Fruit fly (Drosophila melanogaster): ENCODE data around the gene ATPsynB.

Gene ATPsynB

DNA sequence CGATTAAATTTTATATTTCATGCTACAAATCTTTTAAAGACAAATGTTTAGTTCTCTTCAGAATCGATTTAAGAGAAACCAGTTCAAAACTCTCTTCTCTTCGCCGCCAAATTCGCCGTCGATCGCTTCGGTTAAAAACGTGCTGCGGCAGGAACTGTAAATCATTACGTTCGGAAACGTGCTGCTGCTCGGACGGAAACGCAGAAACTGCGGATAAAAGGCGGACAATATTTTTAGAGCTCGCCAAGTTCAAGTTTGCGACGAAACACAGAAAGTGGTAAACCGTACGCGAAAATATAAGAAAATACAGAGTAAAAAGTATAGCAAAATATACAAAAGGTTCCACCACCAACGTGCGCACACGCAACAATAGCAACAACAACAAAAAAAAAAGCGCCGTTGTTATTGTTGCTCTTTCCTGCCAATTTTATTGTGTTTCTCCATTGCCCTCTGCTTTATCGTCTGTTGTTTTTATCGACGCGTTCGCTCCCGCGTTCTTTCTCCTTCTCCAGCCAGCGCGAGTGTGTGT is 33.7 kb downstream of the ATPsynB start, which contains the start of gene Ae2:
Ae2 (plus strand) TSS at position 156 of the 529 bp plus-strand sequence.
- TF ChIP-seq Myc (optimal IDR thresholded peaks at IDR 0.05) = no peak
- TF ChIP-seq CrebA (GFP tag; optimal IDR thresholded peaks at IDR 0.05; ENCODE audit: borderline replicate concordance) = peak; percentile 15
- TF ChIP-seq Abd-B (GFP tag; optimal IDR thresholded peaks at IDR 0.05) = no peak
- TF ChIP-seq h (GFP tag; optimal IDR thresholded peaks at IDR 0.05) = peak; percentile 11
- TF ChIP-seq Hr83 (GFP tag; optimal IDR thresholded peaks at IDR 0.05; ENCODE audit: poor library complexity, severe bottlenecking) = no peak
- no peak for TF ChIP-seq Mio (GFP tag; optimal IDR thresholded peaks at IDR 0.05)
- TF ChIP-seq GATAd (GFP tag; optimal IDR thresholded peaks at IDR 0.05) = no peak
- peak; percentile 34 for TF ChIP-seq Hnf4 (GFP tag; optimal IDR thresholded peaks at IDR 0.05)
- TF ChIP-seq Jra (GFP tag; optimal IDR thresholded peaks at IDR 0.05) = no peak
- peak; percentile 23 for TF ChIP-seq Sp1 (GFP tag; optimal IDR thresholded peaks at IDR 0.05)
- no peak for TF ChIP-seq Rel (GFP tag; optimal IDR thresholded peaks at IDR 0.05)
- TF ChIP-seq Rel (tag; optimal IDR thresholded peaks at IDR 0.05) = peak; percentile 6
- no peak for TF ChIP-seq jim (GFP tag; optimal IDR thresholded peaks at IDR 0.05)
- no peak for TF ChIP-seq Dfd (GFP tag; optimal IDR thresholded peaks at IDR 0.05)
- no peak for TF ChIP-seq usp (GFP tag; optimal IDR thresholded peaks at IDR 0.05)
- no peak for TF ChIP-seq woc (GFP tag; optimal IDR thresholded peaks at IDR 0.05)
- TF ChIP-seq fru (GFP tag; optimal IDR thresholded peaks at IDR 0.05) = peak; percentile 11
- TF ChIP-seq rgr (GFP tag; optimal IDR thresholded peaks at IDR 0.05) = no peak
- TF ChIP-seq br (GFP tag; optimal IDR thresholded peaks at IDR 0.05) = peak; percentile 17
- no peak for TF ChIP-seq brk (GFP tag; optimal IDR thresholded peaks at IDR 0.05)
- no peak for TF ChIP-seq ey (GFP tag; optimal IDR thresholded peaks at IDR 0.05)
- no peak for TF ChIP-seq Vsx2 (GFP tag; optimal IDR thresholded peaks at IDR 0.05; ENCODE audit: partially characterized antibody)
- no peak for TF ChIP-seq CG32264 (GFP tag; optimal IDR thresholded peaks at IDR 0.05)
- no peak for TF ChIP-seq CG9705 (GFP tag; optimal IDR thresholded peaks at IDR 0.05)
- no peak for TF ChIP-seq foxo (GFP tag; optimal IDR thresholded peaks at IDR 0.05)
- no peak for TF ChIP-seq Dif (GFP tag; optimal IDR thresholded peaks at IDR 0.05; ENCODE audit: partially characterized antibody)
- TF ChIP-seq lola (GFP tag; optimal IDR thresholded peaks at IDR 0.05) = no peak
- TF ChIP-seq tai (GFP tag; optimal IDR thresholded peaks at IDR 0.05) = peak; percentile 24
- peak; percentile 99 for TF ChIP-seq psq (GFP tag; optimal IDR thresholded peaks at IDR 0.05)
- no peak for TF ChIP-seq dmrt93B (GFP tag; optimal IDR thresholded peaks at IDR 0.05)
- no peak for TF ChIP-seq Hr78 (GFP tag; optimal IDR thresholded peaks at IDR 0.05)
- peak; percentile 25 for TF ChIP-seq sage (GFP tag; optimal IDR thresholded peaks at IDR 0.05)
- no peak for TF ChIP-seq dl (GFP tag; optimal IDR thresholded peaks at IDR 0.05; ENCODE audit: insufficient read depth in 1 of 2, partially characterized antibody in 2 of 2)
- no peak for TF ChIP-seq OdsH (GFP tag; optimal IDR thresholded peaks at IDR 0.05)
- TF ChIP-seq N (GFP tag; optimal IDR thresholded peaks at IDR 0.05) = no peak
- TF ChIP-seq sv (GFP tag; optimal IDR thresholded peaks at IDR 0.05) = no peak
- TF ChIP-seq HLH106 (tag; optimal IDR thresholded peaks at IDR 0.05) = no peak
- TF ChIP-seq pan (optimal IDR thresholded peaks at IDR 0.05) = no peak
- no peak for TF ChIP-seq dsf (GFP tag; optimal IDR thresholded peaks at IDR 0.05; ENCODE audit: borderline replicate concordance)

DNA sequence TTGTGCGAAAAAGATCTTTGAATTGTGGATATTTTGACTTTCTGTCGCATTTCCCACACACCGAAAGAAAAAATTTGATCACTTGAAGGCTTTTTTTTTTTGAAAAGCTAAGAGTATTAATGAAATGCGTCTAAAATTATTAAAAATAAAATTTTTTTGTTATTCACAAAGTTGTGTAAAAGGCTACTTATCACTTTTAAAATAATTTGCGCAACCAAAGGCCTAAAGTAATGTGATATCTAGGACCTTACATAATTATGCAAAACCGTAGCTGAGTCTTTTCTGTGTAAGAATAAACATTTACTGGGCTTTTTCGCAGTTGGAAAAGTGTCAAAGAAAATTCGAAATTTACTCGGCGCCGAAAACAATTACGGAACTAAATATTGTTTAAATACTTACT is 34.5 kb downstream of the ATPsynB start:
- TF ChIP-seq rgr (GFP tag; optimal IDR thresholded peaks at IDR 0.05) (peak; percentile 11), HLH106 (tag; optimal IDR thresholded peaks at IDR 0.05) (peak; percentile 18), usp (GFP tag; optimal IDR thresholded peaks at IDR 0.05) (no peak), fru (GFP tag; optimal IDR thresholded peaks at IDR 0.05) (no peak), Hr83 (GFP tag; optimal IDR thresholded peaks at IDR 0.05; ENCODE audit: poor library complexity, severe bottlenecking) (no peak), Abd-B (GFP tag; optimal IDR thresholded peaks at IDR 0.05) (no peak), lola (GFP tag; optimal IDR thresholded peaks at IDR 0.05) (no peak), foxo (GFP tag; optimal IDR thresholded peaks at IDR 0.05) (peak in 1 of 2 experiments; percentile 28), Dfd (GFP tag; optimal IDR thresholded peaks at IDR 0.05) (no peak), Hr78 (GFP tag; optimal IDR thresholded peaks at IDR 0.05) (no peak), CG9705 (GFP tag; optimal IDR thresholded peaks at IDR 0.05) (no peak), pan (optimal IDR thresholded peaks at IDR 0.05) (no peak), Hnf4 (GFP tag; optimal IDR thresholded peaks at IDR 0.05) (no peak)

Measured in whole organism, wandering third instar larva.